Worm (Caenorhabditis elegans): ENCODE results near the gene C06B8.2.
A peak's percentile ranks its signal among the peaks of the same experiment; 100 is the strongest.

C06B8.2 gene

ce11 chrV:15451421-15451820 is 27.1 kb downstream of the C06B8.2 start, which contains the start of gene srw-33:
Gene srw-33, minus strand, starts transcription at chrV:15451521.
- TF ChIP-seq F26F4.8 (GFP tag; conservative IDR thresholded peaks at IDR 0.05) (no peak), hmg-1.1 (GFP tag; IDR thresholded peaks at IDR 0.05) (no peak), lin-13 (GFP tag; optimal IDR thresholded peaks at IDR 0.05) (no peak), dpl-1 (GFP tag; optimal IDR thresholded peaks at IDR 0.05) (no peak), php-3 (GFP tag; IDR thresholded peaks at IDR 0.05) (no peak), fos-1 (tag; optimal IDR thresholded peaks at IDR 0.05) (no peak), T26A8.4 (GFP tag; IDR thresholded peaks at IDR 0.05) (no peak), mdt-29 (GFP tag; IDR thresholded peaks at IDR 0.05) (no peak), F44E2.7 (GFP tag; IDR thresholded peaks at IDR 0.05) (no peak), mxl-2 (GFP tag; conservative IDR thresholded peaks at IDR 0.05) (no peak), dmd-6 (GFP tag; IDR thresholded peaks at IDR 0.05) (no peak), lin-1 (GFP tag; IDR thresholded peaks at IDR 0.05) (no peak), dve-1 (tag; optimal IDR thresholded peaks at IDR 0.05; ENCODE audit: insufficient read depth) (no peak), zip-11 (GFP tag; IDR thresholded peaks at IDR 0.05) (no peak), skn-1 (tag; optimal IDR thresholded peaks at IDR 0.05) (no peak), saeg-2 (GFP tag; IDR thresholded peaks at IDR 0.05) (no peak), daf-19 (GFP tag; conservative IDR thresholded peaks at IDR 0.05) (no peak)

- TF ChIP-seq pha-4 (GFP tag; IDR thresholded peaks at IDR 0.05): no peak
- no peak for TF ChIP-seq pha-4 (tag; optimal IDR thresholded peaks at IDR 0.05)
- no peak for TF ChIP-seq nhr-11 (tag; optimal IDR thresholded peaks at IDR 0.05)
- no peak for TF ChIP-seq cey-2 (tag; optimal IDR thresholded peaks at IDR 0.05; ENCODE audit: borderline replicate concordance, insufficient read depth)
- no peak for TF ChIP-seq gei-8 (GFP tag; optimal IDR thresholded peaks at IDR 0.05)
- TF ChIP-seq mes-2 (tag; optimal IDR thresholded peaks at IDR 0.05; ENCODE audit: poor library complexity, severe bottlenecking): no peak
- no peak for TF ChIP-seq lin-38 (GFP tag; IDR thresholded peaks at IDR 0.05)
- TF ChIP-seq lin-39 (tag; optimal IDR thresholded peaks at IDR 0.05): no peak
- TF ChIP-seq zfp-3 (GFP tag; conservative IDR thresholded peaks at IDR 0.05): no peak
- no peak for TF ChIP-seq php-3 (GFP tag; IDR thresholded peaks at IDR 0.05)
- TF ChIP-seq ztf-11 (tag; optimal IDR thresholded peaks at IDR 0.05): no peak
- TF ChIP-seq spr-3 (GFP tag; optimal IDR thresholded peaks at IDR 0.05): no peak
- TF ChIP-seq fos-1 (tag; optimal IDR thresholded peaks at IDR 0.05): no peak
- TF ChIP-seq lir-3 (tag; optimal IDR thresholded peaks at IDR 0.05): no peak
- TF ChIP-seq F49E8.2 (tag; optimal IDR thresholded peaks at IDR 0.05; ENCODE audit: borderline replicate concordance): no peak
- TF ChIP-seq ZK337.2 (GFP tag; IDR thresholded peaks at IDR 0.05): no peak
- TF ChIP-seq nhr-48 (tag; optimal IDR thresholded peaks at IDR 0.05): no peak
- TF ChIP-seq skn-1 (tag; optimal IDR thresholded peaks at IDR 0.05): no peak
- no peak for TF ChIP-seq ceh-62 (tag; optimal IDR thresholded peaks at IDR 0.05)
These were observed 29.7 kb downstream of the C06B8.2 start, which contains the start of gene T26H5.14 for ce11 chrV:15448865-15449264. Gene T26H5.14, plus strand, starts transcription at chrV:15449165.

ce11 chrV:15448408-15448807 is 30.1 kb downstream of the C06B8.2 start, which contains the start of gene T26H5.4:
Gene T26H5.4, minus strand, starts transcription at chrV:15448701.
- TF ChIP-seq mxl-3 (GFP tag; optimal IDR thresholded peaks at IDR 0.05) (no peak), lsy-2 (tag; optimal IDR thresholded peaks at IDR 0.05) (no peak), madf-9 (GFP tag; conservative IDR thresholded peaks at IDR 0.05) (no peak), php-3 (GFP tag; IDR thresholded peaks at IDR 0.05) (peak; percentile 69; the same call in 1 of the 2 replicates), pqm-1 (tag; optimal IDR thresholded peaks at IDR 0.05) (peak; percentile 21), aly-2 (tag; optimal IDR thresholded peaks at IDR 0.05) (no peak), nhr-28 (tag; optimal IDR thresholded peaks at IDR 0.05) (peak; percentile 18), aha-1 (tag) (no peak), daf-16 (GFP tag; optimal IDR thresholded peaks at IDR 0.05) (no peak), daf-16 (tag; optimal IDR thresholded peaks at IDR 0.05) (peak; percentile 37), R02D3.7 (tag; optimal IDR thresholded peaks at IDR 0.05) (no peak), egl-27 (tag; optimal IDR thresholded peaks at IDR 0.05) (no peak), ceh-20 (GFP tag; IDR thresholded peaks at IDR 0.05) (no peak), Y105C5A.15 (GFP tag; IDR thresholded peaks at IDR 0.05) (no peak), dve-1 (tag; optimal IDR thresholded peaks at IDR 0.05; ENCODE audit: insufficient read depth) (no peak), zip-11 (GFP tag; IDR thresholded peaks at IDR 0.05) (no peak)

Measured in whole organism, L4 larva.